Fruit fly (Drosophila melanogaster) whole organism, embryonic: ENCODE results near the gene CG15201.
A peak's percentile ranks its signal among the peaks of the same experiment; 100 is the strongest.

Experiments used
- Abd-B ChIP-seq: fragments of 200-800 bp; sonication (Bioruptor generic); optimal IDR thresholded peaks from 2 replicates; lab custom pipeline; 2018; ENCODE audit warnings: missing biosample characterization, mild to moderate bottlenecking, missing genetic modification characterization, moderate library complexity
- CG12236 ChIP-seq: fragments of 200-800 bp; sonication (Bioruptor generic); optimal IDR thresholded peaks from 2 replicates; lab custom pipeline; 2016; ENCODE audit warnings: missing biosample characterization, missing genetic modification characterization
- CG12942 ChIP-seq: fragments of 200-800 bp; sonication (Bioruptor generic); optimal IDR thresholded peaks from 3 replicates; lab custom pipeline; 2016; ENCODE audit warnings: missing biosample characterization, missing genetic modification characterization
- CG15479 ChIP-seq: fragments of 200-800 bp; sonication (Bioruptor generic); optimal IDR thresholded peaks from 3 replicates; lab custom pipeline; 2019; ENCODE audit warnings: missing biosample characterization, mild to moderate bottlenecking, missing genetic modification characterization, moderate library complexity
- CG17328 ChIP-seq: fragments of 200-800 bp; sonication (Bioruptor generic); IDR thresholded peaks from 2 replicates; pipeline ENCODE4 v1.3.6; 2022; ENCODE audit warnings: missing biosample characterization, missing genetic modification characterization
- CG33213 ChIP-seq: fragments of 200-800 bp; sonication (Bioruptor generic); optimal IDR thresholded peaks from 3 replicates; lab custom pipeline; 2016; ENCODE audit warnings: missing biosample characterization, missing genetic modification characterization
- CG9797 ChIP-seq: fragments of 200-800 bp; sonication (Bioruptor generic); optimal IDR thresholded peaks from 3 replicates; lab custom pipeline; 2018; ENCODE audit warnings: missing biosample characterization, mild to moderate bottlenecking, missing genetic modification characterization
- Lpt ChIP-seq: fragments of >200 bp; optimal IDR thresholded peaks from 2 replicates; lab custom pipeline; 2018; ENCODE audit warnings: missing biosample characterization, missing genetic modification characterization
- Pdp1 ChIP-seq, 2 experiments: fragments of 200-800 bp; sonication (Bioruptor generic); optimal IDR thresholded peaks; 3 replicates each; lab custom pipeline; 2016; ENCODE audit warnings: missing biosample characterization in 2 of 2, missing genetic modification characterization in 2 of 2, mild to moderate bottlenecking in 1 of 2, moderate library complexity in 1 of 2
- p53 ChIP-seq: fragments of 200-800 bp; sonication (Bioruptor generic); optimal IDR thresholded peaks from 2 replicates; lab custom pipeline; 2016; ENCODE audit warnings: missing biosample characterization, missing genetic modification characterization
- ro ChIP-seq: fragments of 200-800 bp; sonication (Bioruptor generic); IDR thresholded peaks from 2 replicates; pipeline ENCODE4 v1.3.6; 2022; ENCODE audit warnings: missing biosample characterization, missing genetic modification characterization

- TF ChIP-seq CG12236 = no peak
- no peak for TF ChIP-seq p53 (GFP tag; lab: Kevin White, UChicago)
- TF ChIP-seq CG17328 (GFP tag; lab: Robert Waterston, UW) = no peak
- peak; percentile 63 for TF ChIP-seq Abd-B (GFP tag; lab: Kevin White, UChicago)
- TF ChIP-seq ro (GFP tag; lab: Robert Waterston, UW) = no peak
- TF ChIP-seq CG15479 = no peak
- TF ChIP-seq CG9797 (GFP tag; lab: Kevin White, UChicago) = peak; percentile 67
- TF ChIP-seq Lpt (GFP tag; lab: Kevin White, UChicago) = no peak
- TF ChIP-seq CG33213 = no peak
- peak in 1 of 2 experiments; percentile 96 for TF ChIP-seq Pdp1 (GFP tag; optimal IDR thresholded peaks at IDR 0.05; lab: Kevin White, UChicago)
- TF ChIP-seq CG12942 = peak; percentile 15
Measured at dm6 chrX:11108148-11108844, 35.6 kb upstream of the CG15201 start, which contains the start of gene Hsp60A.
